Fruit fly (Drosophila melanogaster) whole organism, embryonic: ENCODE data around the gene GramD1B.

ENCODE experiments used
- Aef1 ChIP-seq: fragments of 200-800 bp; sonication (Bioruptor generic); IDR thresholded peaks from 3 replicates; pipeline ENCODE4 v1.3.6; 2022; ENCODE audit warnings: missing biosample characterization, missing genetic modification characterization
- CG10147 ChIP-seq: fragments of 200-800 bp; sonication (Bioruptor generic); optimal IDR thresholded peaks from 2 replicates; lab custom pipeline; 2019; ENCODE audit warnings: missing biosample characterization, mild to moderate bottlenecking, missing genetic modification characterization, moderate library complexity
- CG11085 ChIP-seq: fragments of 200-800 bp; sonication (Bioruptor generic); IDR thresholded peaks from 2 replicates; pipeline ENCODE4 v1.3.6; 2022; ENCODE audit warnings: missing biosample characterization, missing genetic modification characterization
- CG11696 ChIP-seq: fragments of 200-800 bp; sonication (Bioruptor generic); IDR thresholded peaks from 2 replicates; pipeline ENCODE4 v1.3.6; 2022; ENCODE audit warnings: missing biosample characterization, missing genetic modification characterization
- CG11723 ChIP-seq: fragments of 200-800 bp; sonication (Bioruptor generic); optimal IDR thresholded peaks from 2 replicates; lab custom pipeline; 2017; ENCODE audit warnings: missing biosample characterization, mild to moderate bottlenecking, missing genetic modification characterization
- CG13894 ChIP-seq: fragments of 200-800 bp; sonication (Bioruptor generic); optimal IDR thresholded peaks from 3 replicates; lab custom pipeline; 2018; ENCODE audit warnings: missing biosample characterization, mild to moderate bottlenecking, missing genetic modification characterization, moderate library complexity
- CG14014 ChIP-seq: fragments of 200-800 bp; sonication (Bioruptor generic); IDR thresholded peaks from 2 replicates; pipeline ENCODE4 v1.3.6; 2022; ENCODE audit warnings: missing biosample characterization, missing genetic modification characterization
- CG14710 ChIP-seq: fragments of 200-800 bp; sonication (Bioruptor generic); optimal IDR thresholded peaks from 3 replicates; lab custom pipeline; 2019; ENCODE audit warnings: missing biosample characterization, mild to moderate bottlenecking, missing genetic modification characterization, moderate library complexity
- CG15514 ChIP-seq: fragments of 200-800 bp; sonication (Bioruptor generic); optimal IDR thresholded peaks from 3 replicates; lab custom pipeline; 2017; ENCODE audit warnings: missing biosample characterization, missing genetic modification characterization, mild to moderate bottlenecking, moderate library complexity, missing genetic modification reagents
- CG16779 ChIP-seq: fragments of 200-800 bp; sonication (Bioruptor generic); IDR thresholded peaks from 2 replicates; pipeline ENCODE4 v1.3.6; 2022; ENCODE audit warnings: missing biosample characterization, missing genetic modification characterization
- CG17385 ChIP-seq: fragments of 200-800 bp; sonication (Bioruptor generic); optimal IDR thresholded peaks from 3 replicates; lab custom pipeline; 2018; ENCODE audit warnings: missing biosample characterization, mild to moderate bottlenecking, missing genetic modification characterization
- CG18262 ChIP-seq: fragments of 200-800 bp; optimal IDR thresholded peaks from 3 replicates; lab custom pipeline; 2019; ENCODE audit warnings: missing biosample characterization, mild to moderate bottlenecking, missing genetic modification characterization, moderate library complexity
- CG2202 ChIP-seq: fragments of 200-800 bp; sonication (Bioruptor generic); optimal IDR thresholded peaks from 2 replicates; lab custom pipeline; 2018; ENCODE audit warnings: missing biosample characterization, mild to moderate bottlenecking, missing genetic modification characterization
- CG33213 ChIP-seq: fragments of 200-800 bp; sonication (Bioruptor generic); optimal IDR thresholded peaks from 3 replicates; lab custom pipeline; 2016; ENCODE audit warnings: missing biosample characterization, missing genetic modification characterization
- CG4707 ChIP-seq: fragments of 200-800 bp; sonication (Bioruptor generic); optimal IDR thresholded peaks from 2 replicates; lab custom pipeline; 2018; ENCODE audit warnings: missing biosample characterization, mild to moderate bottlenecking, missing genetic modification characterization, moderate library complexity
- CG8924 ChIP-seq: fragments of 200-800 bp; optimal IDR thresholded peaks from 3 replicates; lab custom pipeline; 2019; ENCODE audit warnings: missing biosample characterization, mild to moderate bottlenecking, missing genetic modification characterization, moderate library complexity
- CHES-1-like ChIP-seq: fragments of 200-800 bp; sonication (Bioruptor generic); optimal IDR thresholded peaks from 2 replicates; lab custom pipeline; 2016; ENCODE audit warnings: missing biosample characterization, missing genetic modification characterization
- D19B ChIP-seq: fragments of 200-800 bp; sonication (Bioruptor generic); optimal IDR thresholded peaks from 2 replicates; lab custom pipeline; 2017; ENCODE audit warnings: missing biosample characterization, mild to moderate bottlenecking, missing genetic modification characterization
- Dip3 ChIP-seq: fragments of 200-800 bp; sonication (Bioruptor generic); optimal IDR thresholded peaks from 3 replicates; lab custom pipeline; 2016; ENCODE audit warnings: missing biosample characterization, missing genetic modification characterization
- Doc3 ChIP-seq: fragments of 200-800 bp; sonication (Bioruptor generic); IDR thresholded peaks from 3 replicates; pipeline ENCODE4 v1.3.6; 2022; ENCODE audit warnings: missing biosample characterization, missing genetic modification characterization; ENCODE audit not compliant: partially characterized antibody
- Hand ChIP-seq: fragments of 200-800 bp; sonication (Bioruptor generic); optimal IDR thresholded peaks from 2 replicates; lab custom pipeline; 2017; ENCODE audit warnings: mild to moderate bottlenecking, missing biosample characterization, missing genetic modification reagents, missing genetic modification characterization
- Hr39 ChIP-seq: fragments of >200 bp; optimal IDR thresholded peaks from 2 replicates; lab custom pipeline; 2017
- Jarid2 ChIP-seq: fragments of 200-800 bp; sonication (Bioruptor generic); optimal IDR thresholded peaks from 3 replicates; lab custom pipeline; 2017; ENCODE audit warnings: mild to moderate bottlenecking, missing biosample characterization, missing genetic modification reagents, missing genetic modification characterization
- NC2α ChIP-seq: fragments of 200-800 bp; sonication (Bioruptor generic); optimal IDR thresholded peaks from 2 replicates; lab custom pipeline; 2016; ENCODE audit warnings: missing biosample characterization, missing genetic modification characterization
- Poxn ChIP-seq: fragments of 200-800 bp; sonication (Bioruptor generic); IDR thresholded peaks from 2 replicates; pipeline ENCODE4 v1.3.6; 2022; ENCODE audit warnings: missing biosample characterization, missing genetic modification characterization
- TFAM ChIP-seq: fragments of 200-800 bp; sonication (Bioruptor generic); optimal IDR thresholded peaks from 2 replicates; lab custom pipeline; 2017; ENCODE audit warnings: missing biosample characterization, missing genetic modification characterization, inconsistent platforms
- Xrp1 ChIP-seq: fragments of 200-800 bp; sonication (Bioruptor generic); IDR thresholded peaks from 2 replicates; pipeline ENCODE4 v1.3.6; 2022; ENCODE audit warnings: missing biosample characterization, missing genetic modification characterization
- ash1 ChIP-seq: fragments of 200-800 bp; sonication (Bioruptor generic); optimal IDR thresholded peaks from 2 replicates; lab custom pipeline; 2018; ENCODE audit warnings: missing biosample characterization, mild to moderate bottlenecking, missing genetic modification characterization
- bbx ChIP-seq: fragments of 200-800 bp; sonication (Bioruptor generic); IDR thresholded peaks from 2 replicates; pipeline ENCODE4 v1.3.6; 2022; ENCODE audit warnings: missing biosample characterization, missing genetic modification characterization; ENCODE audit not compliant: partially characterized antibody
- bcd ChIP-seq: fragments of 200-800 bp; sonication (Bioruptor generic); optimal IDR thresholded peaks from 2 replicates; lab custom pipeline; 2017; ENCODE audit warnings: missing biosample characterization, mild to moderate bottlenecking, missing genetic modification characterization
- cg ChIP-seq: fragments of 200-800 bp; sonication (Bioruptor generic); optimal IDR thresholded peaks from 3 replicates; lab custom pipeline; 2019; ENCODE audit warnings: missing biosample characterization, mild to moderate bottlenecking, missing genetic modification characterization, moderate library complexity
- chm ChIP-seq: fragments of 200-800 bp; sonication (Bioruptor generic); IDR thresholded peaks from 2 replicates; pipeline ENCODE4 v1.3.6; 2022; ENCODE audit warnings: missing biosample characterization, missing genetic modification characterization
- ci ChIP-seq: fragments of 200-800 bp; sonication (Bioruptor generic); IDR thresholded peaks from 3 replicates; pipeline ENCODE4 v1.3.6; 2022; ENCODE audit warnings: missing biosample characterization, missing genetic modification characterization
- crol ChIP-seq: fragments of 200-800 bp; sonication (Bioruptor generic); IDR thresholded peaks from 2 replicates; pipeline ENCODE4 v1.3.6; 2022; ENCODE audit warnings: missing biosample characterization, missing genetic modification characterization
- dm ChIP-seq: fragments of 200-800 bp; sonication (Bioruptor generic); optimal IDR thresholded peaks from 3 replicates; lab custom pipeline; 2016; ENCODE audit warnings: missing biosample characterization, missing genetic modification characterization
- emc ChIP-seq: fragments of 200-800 bp; sonication (Bioruptor generic); optimal IDR thresholded peaks from 2 replicates; lab custom pipeline; 2016; ENCODE audit warnings: missing biosample characterization, missing genetic modification characterization
- fd3F ChIP-seq: fragments of 200-800 bp; sonication (Bioruptor generic); optimal IDR thresholded peaks from 2 replicates; lab custom pipeline; 2018; ENCODE audit warnings: missing biosample characterization, mild to moderate bottlenecking, missing genetic modification characterization, moderate library complexity
- gsb-n ChIP-seq: fragments of 200-800 bp; sonication (Bioruptor generic); optimal IDR thresholded peaks from 3 replicates; lab custom pipeline; 2018; ENCODE audit warnings: missing biosample characterization, mild to moderate bottlenecking, missing genetic modification characterization
- gt ChIP-seq: fragments of 200-800 bp; sonication (Bioruptor generic); IDR thresholded peaks from 2 replicates; pipeline ENCODE4 v1.3.6; 2022; ENCODE audit warnings: missing biosample characterization, missing genetic modification characterization
- her ChIP-seq: fragments of 200-800 bp; sonication (Bioruptor generic); optimal IDR thresholded peaks from 2 replicates; lab custom pipeline; 2016; ENCODE audit warnings: missing biosample characterization, missing genetic modification characterization
- hkb ChIP-seq, 2 experiments: fragments of 200-800 bp in 1 of 2; fragments of >200 bp in 1 of 2; sonication (Bioruptor generic) in 1 of 2; IDR thresholded peaks in 1 of 2; optimal IDR thresholded peaks in 1 of 2; 2 replicates each; pipeline versions ENCODE4 v1.3.6 to Lab custom; 2017 to 2022; ENCODE audit warnings: missing biosample characterization in 1 of 2, missing genetic modification characterization in 1 of 2
- kah ChIP-seq: fragments of 200-800 bp; sonication (Bioruptor generic); optimal IDR thresholded peaks from 2 replicates; lab custom pipeline; 2018; ENCODE audit warnings: missing biosample characterization, mild to moderate bottlenecking, missing genetic modification characterization
- kni ChIP-seq: fragments of 200-800 bp; sonication (Bioruptor generic); optimal IDR thresholded peaks from 3 replicates; lab custom pipeline; 2017; ENCODE audit warnings: mild to moderate bottlenecking, missing biosample characterization, missing genetic modification reagents, missing genetic modification characterization
- knrl ChIP-seq: fragments of 200-800 bp; sonication (Bioruptor generic); IDR thresholded peaks from 3 replicates; pipeline ENCODE4 v1.3.6; 2022; ENCODE audit warnings: missing biosample characterization, missing genetic modification characterization; ENCODE audit not compliant: partially characterized antibody
- lmd ChIP-seq: fragments of 200-800 bp; sonication (Bioruptor generic); IDR thresholded peaks from 2 replicates; pipeline ENCODE4 v1.3.6; 2022; ENCODE audit warnings: missing biosample characterization, missing genetic modification characterization
- luna ChIP-seq: fragments of 200-800 bp; sonication (Bioruptor generic); optimal IDR thresholded peaks from 2 replicates; lab custom pipeline; 2016; ENCODE audit warnings: missing biosample characterization, missing genetic modification characterization
- maf-S ChIP-seq: fragments of 200-800 bp; sonication (Bioruptor generic); optimal IDR thresholded peaks from 2 replicates; lab custom pipeline; 2016; ENCODE audit warnings: missing biosample characterization, missing genetic modification characterization
- onecut ChIP-seq: fragments of 200-800 bp; sonication (Bioruptor generic); IDR thresholded peaks from 2 replicates; pipeline ENCODE4 v1.3.6; 2022; ENCODE audit warnings: missing biosample characterization, missing genetic modification characterization
- repo ChIP-seq: fragments of 200-800 bp; sonication (Bioruptor generic); optimal IDR thresholded peaks from 2 replicates; lab custom pipeline; 2016; ENCODE audit warnings: missing biosample characterization, missing genetic modification characterization

Gene GramD1B

DNA sequence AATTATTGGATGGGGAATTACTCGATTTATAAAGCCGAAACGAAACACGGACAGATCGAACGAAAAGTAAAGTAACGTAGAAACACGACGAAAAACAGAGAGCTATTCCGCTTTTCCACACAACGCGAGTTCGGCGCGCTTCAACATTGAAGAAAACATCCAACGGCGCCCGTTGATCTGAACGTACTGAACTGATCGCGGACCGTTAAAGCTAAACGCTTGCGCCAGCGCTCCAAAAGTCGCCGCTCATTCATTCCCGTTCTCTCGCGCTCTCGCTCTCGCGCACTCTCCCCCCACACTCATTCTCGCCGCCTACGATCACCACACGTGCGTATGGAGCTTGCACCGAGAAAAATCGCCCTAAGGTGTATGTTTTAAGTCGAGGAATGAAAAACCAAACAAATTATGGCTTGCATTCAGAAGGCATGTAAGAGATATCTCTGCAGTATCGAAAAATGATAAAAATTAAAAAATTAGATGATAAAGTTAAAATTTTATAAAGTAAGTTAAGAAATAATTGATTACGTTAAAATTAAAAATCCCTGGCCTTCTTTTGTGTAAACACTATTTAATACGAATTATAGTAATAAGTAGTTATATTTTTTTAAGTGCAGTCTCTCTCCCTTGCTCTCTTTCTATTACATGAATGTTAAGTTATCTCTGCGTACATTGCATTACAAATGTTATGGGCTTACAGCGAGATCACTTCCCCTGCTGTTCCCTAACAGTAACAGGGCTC lies 18.4 kb downstream of the GramD1B start, which contains the start of gene E23:
E23 (minus strand) TSS at position 188 of the 739 bp plus-strand sequence.
- TF ChIP-seq Poxn (GFP tag; lab: Robert Waterston, UW) (peak; percentile 89), kah (peak; percentile 94), maf-S (GFP tag; lab: Kevin White, UChicago) (peak; percentile 93), CG4707 (GFP tag; lab: Kevin White, UChicago) (peak; percentile 93), CG16779 (peak; percentile 94), onecut (peak; percentile 96), dm (GFP tag; lab: Kevin White, UChicago) (peak; percentile 91), ci (GFP tag; lab: Robert Waterston, UW) (peak; percentile 97), CG15514 (GFP tag; lab: Kevin White, UChicago) (peak; percentile 90), cg (GFP tag; lab: Kevin White, UChicago) (peak; percentile 31), luna (GFP tag; lab: Kevin White, UChicago) (peak; percentile 80), Jarid2 (GFP tag; lab: Kevin White, UChicago) (peak; percentile 97), repo (GFP tag; lab: Kevin White, UChicago) (peak; percentile 90), CG10147 (GFP tag; lab: Kevin White, UChicago) (peak; percentile 99), TFAM (GFP tag; lab: Kevin White, UChicago) (peak; percentile 90), ash1 (GFP tag; lab: Kevin White, UChicago) (peak; percentile 17), CG18262 (tag; lab: Kevin White, UChicago) (peak; percentile 100), CG2202 (peak; percentile 99), gsb-n (tag; lab: Kevin White, UChicago) (peak; percentile 99), CG11085 (GFP tag; lab: Robert Waterston, UW) (peak; percentile 95), CHES-1-like (GFP tag; lab: Kevin White, UChicago) (peak; percentile 95), D19B (GFP tag; lab: Kevin White, UChicago) (peak; percentile 92), bbx (GFP tag; lab: Robert Waterston, UW) (peak; percentile 69; the same call in 1 of the 2 replicates), CG13894 (tag; lab: Kevin White, UChicago) (peak; percentile 91), CG8924 (tag; lab: Kevin White, UChicago) (peak; percentile 100), lmd (GFP tag; lab: Robert Waterston, UW) (peak; percentile 99), her (GFP tag; lab: Kevin White, UChicago) (peak; percentile 83), NC2α (GFP tag; lab: Kevin White, UChicago) (peak; percentile 85), CG14710 (tag; lab: Kevin White, UChicago) (peak; percentile 98), emc (GFP tag; lab: Kevin White, UChicago) (peak; percentile 91), CG17385 (peak; percentile 98), knrl (GFP tag; lab: Robert Waterston, UW) (no peak; the same call in 2 of the 3 replicates), chm (GFP tag; lab: Robert Waterston, UW) (peak; percentile 95), CG11696 (GFP tag; lab: Robert Waterston, UW) (peak; percentile 88), gt (GFP tag; lab: Robert Waterston, UW) (peak; percentile 91), kni (GFP tag; lab: Kevin White, UChicago) (peak; percentile 96), Hand (peak; percentile 97), CG33213 (peak; percentile 91), fd3F (GFP tag; lab: Kevin White, UChicago) (peak; percentile 97), CG14014 (GFP tag; lab: Robert Waterston, UW) (peak; percentile 98), hkb (optimal IDR thresholded peaks at IDR 0.05; lab: Kevin White, UChicago) (no peak), hkb (GFP tag; IDR thresholded peaks at IDR 0.05; lab: Robert Waterston, UW) (peak; percentile 99), CG11723 (GFP tag; lab: Kevin White, UChicago) (peak; percentile 99), crol (peak; percentile 92), Doc3 (no peak), Aef1 (GFP tag; lab: Robert Waterston, UW) (peak; percentile 98), Xrp1 (peak; percentile 99), Dip3 (GFP tag; lab: Kevin White, UChicago) (peak; percentile 93), bcd (GFP tag; lab: Kevin White, UChicago) (peak; percentile 99), Hr39 (lab: Kevin White, UChicago) (no peak)
